Worm (Caenorhabditis elegans) whole organism, early embryonic: ENCODE data around the gene F47G3.1.

ENCODE experiments used
- B0310.2 ChIP-seq: sonication (generic microtip); optimal IDR thresholded peaks from 2 replicates; lab custom pipeline; 2016; ENCODE audit warnings: mild to moderate bottlenecking, missing genetic modification characterization, missing compliant biosample characterization
- F13C5.2 ChIP-seq: sonication (generic microtip); optimal IDR thresholded peaks from 2 replicates; lab custom pipeline; 2017; ENCODE audit warnings: mild to moderate bottlenecking, missing genetic modification characterization, inconsistent platforms, missing compliant biosample characterization
- aly-1 ChIP-seq: sonication (generic microtip); optimal IDR thresholded peaks from 2 replicates; lab custom pipeline; 2016; ENCODE audit warnings: missing genetic modification characterization, missing compliant biosample characterization
- ama-1 ChIP-seq: fragments of 150-350 bp; optimal IDR thresholded peaks from 2 replicates; lab custom pipeline; 2014
- ceh-13 ChIP-seq: fragments of 200-800 bp; sonication (Bioruptor generic); optimal IDR thresholded peaks from 2 replicates; lab custom pipeline; 2018; ENCODE audit warnings: mild to moderate bottlenecking, missing genetic modification characterization, missing compliant biosample characterization
- ceh-36 ChIP-seq: sonication (generic microtip); optimal IDR thresholded peaks from 2 replicates; lab custom pipeline; 2016; ENCODE audit warnings: missing genetic modification characterization, inconsistent platforms, missing compliant biosample characterization
- ets-7 ChIP-seq: sonication (generic microtip); optimal IDR thresholded peaks from 2 replicates; lab custom pipeline; 2016; ENCODE audit warnings: missing genotype, missing genetic modification characterization, missing compliant biosample characterization
- flt-1 ChIP-seq: fragments of 200-800 bp; sonication (Bioruptor generic); IDR thresholded peaks from 2 replicates; pipeline ENCODE4 v1.3.6; 2022; ENCODE audit warnings: missing genetic modification characterization, missing compliant biosample characterization
- hmbx-1 ChIP-seq: sonication (generic microtip); optimal IDR thresholded peaks from 2 replicates; lab custom pipeline; 2016; ENCODE audit warnings: mild to moderate bottlenecking, missing genetic modification characterization, missing compliant biosample characterization
- hmg-4 ChIP-seq: fragments of 200-800 bp; sonication (Bioruptor generic); optimal IDR thresholded peaks from 2 replicates; lab custom pipeline; 2018; ENCODE audit warnings: mild to moderate bottlenecking, missing genetic modification characterization, missing compliant biosample characterization
- hnd-1 ChIP-seq: sonication (generic microtip); optimal IDR thresholded peaks from 2 replicates; lab custom pipeline; 2016; ENCODE audit warnings: missing genetic modification characterization, missing compliant biosample characterization
- pes-1 ChIP-seq: fragments of 200-800 bp; sonication (Bioruptor generic); IDR thresholded peaks from 2 replicates; pipeline ENCODE4 v1.3.6; 2022; ENCODE audit warnings: missing genetic modification reagents, missing genetic modification characterization, missing compliant biosample characterization
- scrt-1 ChIP-seq: fragments of 200-800 bp; sonication (Bioruptor generic); IDR thresholded peaks from 2 replicates; pipeline ENCODE4 v1.3.6; 2022; ENCODE audit warnings: missing genetic modification characterization, missing compliant biosample characterization
- sea-1 ChIP-seq: fragments of 200-800 bp; sonication (Bioruptor generic); conservative IDR thresholded peaks from 2 replicates; pipeline ENCODE4 v1.3.6; 2022; ENCODE audit warnings: missing genetic modification characterization, missing compliant biosample characterization
- tbx-11 ChIP-seq: fragments of 200-800 bp; sonication (Bioruptor generic); IDR thresholded peaks from 2 replicates; pipeline ENCODE4 v1.3.6; 2022; ENCODE audit warnings: missing genetic modification characterization, missing compliant biosample characterization
- tbx-37 ChIP-seq: fragments of 200-800 bp; sonication (Bioruptor generic); conservative IDR thresholded peaks from 2 replicates; pipeline ENCODE4 v1.3.6; 2022; ENCODE audit warnings: missing genetic modification reagents, missing genetic modification characterization, missing compliant biosample characterization
- tra-4 ChIP-seq: sonication (generic microtip); optimal IDR thresholded peaks from 2 replicates; lab custom pipeline; 2017; ENCODE audit warnings: missing genetic modification characterization, missing compliant biosample characterization

Gene F47G3.1

DNA sequence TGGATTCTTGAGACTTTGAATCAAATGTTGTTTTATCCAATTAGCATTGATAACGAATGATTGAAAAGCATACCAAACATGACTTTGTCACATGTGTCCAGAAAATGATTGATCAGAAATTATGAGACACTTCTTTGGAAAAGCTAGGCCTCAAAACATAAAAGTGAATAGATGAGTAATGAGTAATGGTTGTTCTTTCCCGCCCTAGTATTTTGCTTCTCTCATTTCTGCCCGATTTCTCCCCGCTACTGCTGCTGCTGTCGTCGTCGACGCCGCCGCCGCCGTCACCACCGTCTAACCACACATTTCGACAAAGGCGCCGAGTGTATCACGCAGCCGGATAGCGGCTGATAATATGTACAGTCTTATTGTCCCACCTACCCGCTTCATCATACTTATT lies at the start of gene F47G3.1:
TSS of gene F47G3.1 (plus strand) at position 301 of the 400 bp plus-strand sequence.
- TF ChIP-seq tbx-11 (GFP tag; lab: Robert Waterston, UW) (no peak), B0310.2 (tag; lab: Kevin White, UChicago) (no peak), pes-1 (no peak), ets-7 (tag; lab: Kevin White, UChicago) (no peak), scrt-1 (no peak), hmg-4 (GFP tag; lab: Kevin White, UChicago) (no peak), tra-4 (tag; lab: Kevin White, UChicago) (no peak), ama-1 (lab: Kevin White, UChicago) (no peak)

ce11 chrX:2338210-2338609 lies 47.3 kb upstream of the F47G3.1 start, which contains the start of gene nlp-45:
Gene nlp-45, minus strand, starts transcription at chrX:2338310.
- no peak for TF ChIP-seq tra-4 (tag; lab: Kevin White, UChicago)
- TF ChIP-seq tbx-11 (GFP tag; lab: Robert Waterston, UW): no peak
- no peak for TF ChIP-seq aly-1 (tag; lab: Kevin White, UChicago)
- TF ChIP-seq B0310.2 (tag; lab: Kevin White, UChicago): no peak
- no peak for TF ChIP-seq ceh-13 (GFP tag; lab: Kevin White, UChicago)
- TF ChIP-seq tbx-37: no peak
- no peak for TF ChIP-seq ets-7 (tag; lab: Kevin White, UChicago)
- TF ChIP-seq sea-1 (GFP tag; lab: Robert Waterston, UW): no peak
- TF ChIP-seq ama-1 (lab: Kevin White, UChicago): no peak
- no peak for TF ChIP-seq hmg-4 (GFP tag; lab: Kevin White, UChicago)
- no peak for TF ChIP-seq flt-1 (GFP tag; lab: Robert Waterston, UW)

- no peak for TF ChIP-seq flt-1 (GFP tag; lab: Robert Waterston, UW)
- TF ChIP-seq ceh-36 (tag; lab: Kevin White, UChicago): no peak
- no peak for TF ChIP-seq hmg-4 (GFP tag; lab: Kevin White, UChicago)
- TF ChIP-seq ama-1 (lab: Kevin White, UChicago): no peak
- no peak for TF ChIP-seq tbx-37
- TF ChIP-seq F13C5.2: no peak
- TF ChIP-seq ets-7 (tag; lab: Kevin White, UChicago): no peak
- no peak for TF ChIP-seq B0310.2 (tag; lab: Kevin White, UChicago)
- TF ChIP-seq tra-4 (tag; lab: Kevin White, UChicago): no peak
Measured at ce11 chrX:2341989-2342388, 43.6 kb upstream of the F47G3.1 start, which contains the start of gene nlp-22. Gene nlp-22, minus strand, starts transcription at chrX:2342089.

- TF ChIP-seq tbx-11 (GFP tag; lab: Robert Waterston, UW) (no peak), hmbx-1 (tag; lab: Kevin White, UChicago) (no peak), tra-4 (tag; lab: Kevin White, UChicago) (no peak), ets-7 (tag; lab: Kevin White, UChicago) (no peak), scrt-1 (no peak), sea-1 (GFP tag; lab: Robert Waterston, UW) (no peak), ama-1 (lab: Kevin White, UChicago) (no peak), ceh-36 (tag; lab: Kevin White, UChicago) (no peak)
Measured at ce11 chrX:2342859-2343258, 42.7 kb upstream of the F47G3.1 start, which contains the start of gene nlp-23. Gene nlp-23, minus strand, starts transcription at chrX:2342959.

DNA sequence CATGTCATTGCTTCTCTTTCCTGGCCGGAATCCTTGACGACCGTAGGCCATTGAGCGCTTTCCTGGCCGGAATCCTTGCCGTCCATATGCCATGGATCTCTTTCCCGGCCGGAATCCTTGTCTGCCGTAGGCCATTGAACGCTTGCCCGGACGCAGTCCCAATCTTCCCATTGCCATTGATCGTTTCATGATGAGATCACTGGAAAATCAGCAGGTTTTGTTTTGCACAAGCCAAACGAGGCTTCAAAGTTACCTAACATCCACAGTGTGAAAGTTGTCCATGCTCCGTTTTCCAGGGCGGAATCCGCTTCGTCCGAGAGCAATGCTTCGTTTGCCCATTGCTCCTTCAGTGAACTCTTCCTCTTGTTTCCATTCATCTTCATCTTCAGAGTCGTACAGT lies 41.4 kb upstream of the F47G3.1 start:
- no peak for TF ChIP-seq ets-7 (tag; lab: Kevin White, UChicago)
- TF ChIP-seq tbx-11 (GFP tag; lab: Robert Waterston, UW): no peak
- no peak for TF ChIP-seq B0310.2 (tag; lab: Kevin White, UChicago)
- no peak for TF ChIP-seq tra-4 (tag; lab: Kevin White, UChicago)

DNA sequence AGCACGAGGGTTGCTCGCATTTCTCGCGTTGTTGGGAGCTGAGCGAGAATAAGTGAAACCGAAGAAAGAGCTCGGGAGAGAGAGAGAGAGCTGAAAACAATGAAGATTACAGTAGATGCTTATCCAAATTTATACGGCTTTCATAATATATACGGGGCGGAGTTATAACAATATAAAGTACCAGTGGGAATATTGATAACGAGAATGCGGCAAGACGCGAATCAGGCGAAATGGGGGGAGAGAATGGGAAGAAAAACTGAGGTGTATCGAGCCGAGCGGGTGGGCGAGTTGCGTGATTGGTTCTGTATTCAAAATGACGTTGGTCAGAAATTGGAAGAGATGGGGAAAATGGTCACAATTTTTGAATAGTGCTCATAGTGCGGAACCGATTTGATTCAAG lies 40.9 kb upstream of the F47G3.1 start, which contains the start of gene nlp-2:
TSS of gene nlp-2 (minus strand) at position 101 of the 400 bp plus-strand sequence.
- TF ChIP-seq pes-1 (no peak), tbx-37 (no peak), ets-7 (tag; lab: Kevin White, UChicago) (no peak), ama-1 (lab: Kevin White, UChicago) (no peak), F13C5.2 (no peak), tbx-11 (GFP tag; lab: Robert Waterston, UW) (no peak), tra-4 (tag; lab: Kevin White, UChicago) (no peak), sea-1 (GFP tag; lab: Robert Waterston, UW) (no peak), aly-1 (tag; lab: Kevin White, UChicago) (no peak), B0310.2 (tag; lab: Kevin White, UChicago) (no peak), hmbx-1 (tag; lab: Kevin White, UChicago) (no peak), hmg-4 (GFP tag; lab: Kevin White, UChicago) (no peak)

ce11 chrX:2347962-2348361 lies 37.6 kb upstream of the F47G3.1 start:
- no peak for TF ChIP-seq ceh-36 (tag; lab: Kevin White, UChicago)
- TF ChIP-seq scrt-1: no peak
- TF ChIP-seq F13C5.2: no peak
- no peak for TF ChIP-seq aly-1 (tag; lab: Kevin White, UChicago)
- no peak for TF ChIP-seq tra-4 (tag; lab: Kevin White, UChicago)
- TF ChIP-seq tbx-37: no peak
- TF ChIP-seq hmbx-1 (tag; lab: Kevin White, UChicago): no peak
- TF ChIP-seq B0310.2 (tag; lab: Kevin White, UChicago): no peak
- no peak for TF ChIP-seq ama-1 (lab: Kevin White, UChicago)
- no peak for TF ChIP-seq ceh-13 (GFP tag; lab: Kevin White, UChicago)
- TF ChIP-seq ets-7 (tag; lab: Kevin White, UChicago): no peak
- TF ChIP-seq sea-1 (GFP tag; lab: Robert Waterston, UW): no peak
- TF ChIP-seq tbx-11 (GFP tag; lab: Robert Waterston, UW): no peak
- no peak for TF ChIP-seq hnd-1 (tag; lab: Kevin White, UChicago)
- TF ChIP-seq hmg-4 (GFP tag; lab: Kevin White, UChicago): no peak
- no peak for TF ChIP-seq pes-1
- no peak for TF ChIP-seq flt-1 (GFP tag; lab: Robert Waterston, UW)
